Worm (Caenorhabditis elegans): ENCODE measurements around the gene F49H6.8.

The F49H6.8 gene

ce11 chrV:17030430-17030829 is 8.0 kb upstream of the F49H6.8 start:
- TF ChIP-seq nhr-42 (GFP tag; IDR thresholded peaks at IDR 0.05) (no peak), dmd-6 (GFP tag; IDR thresholded peaks at IDR 0.05) (no peak), ceh-28 (tag; optimal IDR thresholded peaks at IDR 0.05) (no peak), daf-19 (GFP tag; conservative IDR thresholded peaks at IDR 0.05) (no peak), R02D3.7 (tag; optimal IDR thresholded peaks at IDR 0.05) (no peak), unc-130 (GFP tag; optimal IDR thresholded peaks at IDR 0.05) (no peak)

- TF ChIP-seq nhr-28 (tag; optimal IDR thresholded peaks at IDR 0.05): no peak
- no peak for TF ChIP-seq nhr-11 (tag; optimal IDR thresholded peaks at IDR 0.05)
- TF ChIP-seq gei-8 (GFP tag; optimal IDR thresholded peaks at IDR 0.05): no peak
- TF ChIP-seq mdl-1 (tag; optimal IDR thresholded peaks at IDR 0.05): no peak
- TF ChIP-seq F49E8.2 (tag; optimal IDR thresholded peaks at IDR 0.05; ENCODE audit: borderline replicate concordance): no peak
- no peak for TF ChIP-seq skn-1 (tag; optimal IDR thresholded peaks at IDR 0.05)
- no peak for TF ChIP-seq sdz-12 (GFP tag; optimal IDR thresholded peaks at IDR 0.05)
- no peak for TF ChIP-seq mdt-29 (GFP tag; IDR thresholded peaks at IDR 0.05)
- no peak for TF ChIP-seq lin-13 (GFP tag; optimal IDR thresholded peaks at IDR 0.05)
- no peak for TF ChIP-seq lir-3 (tag; optimal IDR thresholded peaks at IDR 0.05)
- no peak for TF ChIP-seq unc-130 (GFP tag; optimal IDR thresholded peaks at IDR 0.05)
- TF ChIP-seq lin-38 (GFP tag; IDR thresholded peaks at IDR 0.05): no peak
- no peak for TF ChIP-seq zag-1 (tag; optimal IDR thresholded peaks at IDR 0.05)
- no peak for TF ChIP-seq mep-1 (tag; optimal IDR thresholded peaks at IDR 0.05)
Observed at ce11 chrV:17026289-17026688, 3.8 kb upstream of the F49H6.8 start, which contains the start of gene F49H6.15. TSS of gene F49H6.15 (minus strand) at chrV:17026389.

ce11 chrV:17022100-17022499 is 363 bp downstream of the F49H6.8 start:
- TF ChIP-seq nhr-42 (GFP tag; IDR thresholded peaks at IDR 0.05): peak; percentile 36; the same call in 1 of the 2 replicates
- TF ChIP-seq egl-43 (GFP tag; IDR thresholded peaks at IDR 0.05): 0 out of 2 replicates have a peak, but pooled peaks have one; percentile 34
- TF ChIP-seq set-16 (GFP tag; IDR thresholded peaks at IDR 0.05): peak; percentile 92

- TF ChIP-seq daf-12 (tag; optimal IDR thresholded peaks at IDR 0.05): no peak
- TF ChIP-seq ceh-62 (tag; optimal IDR thresholded peaks at IDR 0.05): no peak
- no peak for TF ChIP-seq ceh-32 (tag; optimal IDR thresholded peaks at IDR 0.05; ENCODE audit: poor library complexity)
- no peak for TF ChIP-seq zip-2 (tag; optimal IDR thresholded peaks at IDR 0.05)
- no peak for TF ChIP-seq Y105C5A.15 (GFP tag; IDR thresholded peaks at IDR 0.05)
- no peak for TF ChIP-seq zfp-3 (GFP tag; conservative IDR thresholded peaks at IDR 0.05)
- no peak for TF ChIP-seq madf-9 (GFP tag; conservative IDR thresholded peaks at IDR 0.05)
- no peak for TF ChIP-seq egl-43 (GFP tag; IDR thresholded peaks at IDR 0.05)
- TF ChIP-seq lin-29 (GFP tag; IDR thresholded peaks at IDR 0.05): no peak
- no peak for TF ChIP-seq T26A8.4 (GFP tag; IDR thresholded peaks at IDR 0.05)
- no peak for TF ChIP-seq ceh-28 (tag; optimal IDR thresholded peaks at IDR 0.05)
- TF ChIP-seq lin-39 (tag; optimal IDR thresholded peaks at IDR 0.05): no peak
- TF ChIP-seq rbr-2 (tag; optimal IDR thresholded peaks at IDR 0.05): no peak
- no peak for TF ChIP-seq aly-2 (tag; optimal IDR thresholded peaks at IDR 0.05)
- TF ChIP-seq lin-38 (GFP tag; IDR thresholded peaks at IDR 0.05): no peak
Observed at ce11 chrV:17021361-17021760, 1.1 kb downstream of the F49H6.8 start, which contains the start of gene F49H6.12. TSS of gene F49H6.12 (minus strand) at chrV:17021461.

- TF ChIP-seq lin-13 (GFP tag; optimal IDR thresholded peaks at IDR 0.05): no peak
- no peak for TF ChIP-seq mxl-2 (GFP tag; conservative IDR thresholded peaks at IDR 0.05)
- no peak for TF ChIP-seq nhr-6 (tag; optimal IDR thresholded peaks at IDR 0.05)
- TF ChIP-seq spr-3 (GFP tag; optimal IDR thresholded peaks at IDR 0.05): no peak
- TF ChIP-seq mdl-1 (tag; optimal IDR thresholded peaks at IDR 0.05): no peak
- no peak for TF ChIP-seq egl-27 (tag; optimal IDR thresholded peaks at IDR 0.05)
- no peak for TF ChIP-seq lir-3 (tag; optimal IDR thresholded peaks at IDR 0.05)
- TF ChIP-seq nhr-28 (tag; optimal IDR thresholded peaks at IDR 0.05): no peak
- no peak for TF ChIP-seq hlh-30 (tag; optimal IDR thresholded peaks at IDR 0.05; ENCODE audit: insufficient read depth)
- TF ChIP-seq F49E8.2 (tag; optimal IDR thresholded peaks at IDR 0.05; ENCODE audit: borderline replicate concordance): no peak
- no peak for TF ChIP-seq dmd-8 (GFP tag; IDR thresholded peaks at IDR 0.05)
- no peak for TF ChIP-seq nhr-11 (tag; optimal IDR thresholded peaks at IDR 0.05)
- TF ChIP-seq aly-2 (tag; optimal IDR thresholded peaks at IDR 0.05): no peak
- TF ChIP-seq nhr-48 (tag; optimal IDR thresholded peaks at IDR 0.05): no peak
- TF ChIP-seq ztf-11 (tag; optimal IDR thresholded peaks at IDR 0.05): no peak
- no peak for TF ChIP-seq nhr-102 (tag; optimal IDR thresholded peaks at IDR 0.05)
- TF ChIP-seq lim-7 (GFP tag; IDR thresholded peaks at IDR 0.05): no peak
- TF ChIP-seq zip-11 (GFP tag; IDR thresholded peaks at IDR 0.05): no peak
- TF ChIP-seq ZK337.2 (GFP tag; IDR thresholded peaks at IDR 0.05): no peak
Observed at ce11 chrV:17019690-17020089, 2.8 kb downstream of the F49H6.8 start, which contains the start of gene F49H6.17. TSS of gene F49H6.17 (plus strand) at chrV:17019990.

Measured in whole organism, L4 larva.